Worm (Caenorhabditis elegans) whole organism, young adult: Measurements from ENCODE around the gene copb-2.

ENCODE experiments used
- ama-1 ChIP-seq, 3 experiments: fragments of 150-350 bp in 1 of 3; sonication (generic microtip) in 2 of 3; optimal IDR thresholded peaks; 2 replicates each; lab custom pipeline; 2014 to 2018; ENCODE audit warnings: missing biosample characterization in 2 of 3, missing genetic modification characterization in 2 of 3, missing genetic modification reagents in 2 of 3
- bed-2 ChIP-seq: fragments of 200-800 bp; sonication (Bioruptor generic); IDR thresholded peaks from 2 replicates; pipeline ENCODE4 v1.3.6; 2022; ENCODE audit warnings: missing genetic modification reagents, missing genetic modification characterization, missing compliant biosample characterization
- cebp-2 ChIP-seq: fragments of 200-800 bp; sonication (Bioruptor generic); IDR thresholded peaks from 2 replicates; pipeline ENCODE4 v1.3.6; 2022; ENCODE audit warnings: missing genetic modification characterization, missing compliant biosample characterization
- ceh-79 ChIP-seq: sonication (generic microtip); optimal IDR thresholded peaks from 2 replicates; lab custom pipeline; 2017; ENCODE audit warnings: mild to moderate bottlenecking, missing genetic modification characterization, missing compliant biosample characterization
- egrh-3 ChIP-seq: fragments of 200-800 bp; sonication (Bioruptor generic); IDR thresholded peaks from 2 replicates; pipeline ENCODE4 v1.3.6; 2022; ENCODE audit warnings: missing genetic modification reagents, missing genetic modification characterization, missing compliant biosample characterization
- lin-35 ChIP-seq, 3 experiments: fragments of 150-350 bp in 2 of 3; sonication (generic microtip) in 1 of 3; optimal IDR thresholded peaks; 2 replicates each; lab custom pipeline; 2014 to 2018; ENCODE audit warnings: missing biosample characterization in 3 of 3, missing genetic modification characterization in 3 of 3, missing genetic modification reagents in 3 of 3
- snpc-3.4 ChIP-seq: sonication (generic microtip); optimal IDR thresholded peaks from 2 replicates; lab custom pipeline; 2017; ENCODE audit warnings: missing genetic modification characterization, mild to moderate bottlenecking, missing compliant biosample characterization, antibody characterized with exemption, moderate library complexity, missing genotype, missing genetic modification reagents
- ztf-18 ChIP-seq: sonication (generic microtip); optimal IDR thresholded peaks from 2 replicates; lab custom pipeline; 2016; ENCODE audit warnings: missing genotype, mild to moderate bottlenecking, missing genetic modification characterization, missing compliant biosample characterization

- TF ChIP-seq cebp-2 (GFP tag; lab: Robert Waterston, UW) = no peak
- no peak for TF ChIP-seq egrh-3 (GFP tag; lab: Robert Waterston, UW)
- no peak for TF ChIP-seq snpc-3.4 (tag; lab: Kevin White, UChicago)
- no peak for TF ChIP-seq ama-1 (optimal IDR thresholded peaks at IDR 0.05; lab: Kevin White, UChicago)
- TF ChIP-seq ama-1 (GFP tag; optimal IDR thresholded peaks at IDR 0.05; lab: Kevin White, UChicago) = no peak
- TF ChIP-seq bed-2 (GFP tag; lab: Robert Waterston, UW) = no peak
- TF ChIP-seq ztf-18 (tag; lab: Kevin White, UChicago) = no peak
- TF ChIP-seq lin-35 (GFP tag; optimal IDR thresholded peaks at IDR 0.05; lab: Kevin White, UChicago) = no peak
- TF ChIP-seq ceh-79 (tag; lab: Kevin White, UChicago) = no peak
Measured at ce11 chrIV:9486779-9487178, 27.2 kb downstream of the copb-2 start.
